Fruit fly (Drosophila melanogaster): Measurements from ENCODE around the gene CG32856.

The CG32856 gene

DNA sequence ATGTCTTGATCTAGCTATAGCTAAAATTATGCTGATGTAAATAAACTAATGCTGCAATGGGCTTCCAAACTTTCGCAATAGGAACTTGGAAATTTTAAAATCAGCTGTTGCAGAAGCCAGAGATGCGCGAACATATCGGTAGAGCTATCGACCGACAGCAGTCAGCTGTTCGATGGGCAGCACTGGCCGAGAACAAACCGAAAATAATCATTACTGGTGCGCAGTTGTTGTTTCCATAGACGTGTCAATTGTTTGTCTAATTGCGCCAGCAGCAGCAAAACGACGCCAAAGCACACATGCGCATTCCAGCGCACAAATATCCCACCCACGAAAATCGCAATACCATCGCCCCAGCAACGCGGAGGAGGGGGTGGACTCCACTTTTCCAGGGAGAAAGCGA, 30.2 kb downstream of the CG32856 start, which contains the start of gene Sap47 (continued):
- TF ChIP-seq CG6791 (GFP tag; IDR thresholded peaks at IDR 0.05; ENCODE audit: partially characterized antibody) (peak; percentile 76), Fer1 (GFP tag; optimal IDR thresholded peaks at IDR 0.05) (no peak), CG3163 (GFP tag; optimal IDR thresholded peaks at IDR 0.05) (no peak), unc-4 (GFP tag; IDR thresholded peaks at IDR 0.05; ENCODE audit: partially characterized antibody) (peak; percentile 84), Atf-2 (GFP tag; optimal IDR thresholded peaks at IDR 0.05) (no peak), lmd (GFP tag; IDR thresholded peaks at IDR 0.05) (no peak), stwl (tag; optimal IDR thresholded peaks at IDR 0.05) (peak; percentile 40), z (GFP tag; IDR thresholded peaks at IDR 0.05) (no peak), mirr (GFP tag; optimal IDR thresholded peaks at IDR 0.05) (peak; percentile 41), pfk (GFP tag; optimal IDR thresholded peaks at IDR 0.05) (no peak), CG16813 (GFP tag; IDR thresholded peaks at IDR 0.05; ENCODE audit: partially characterized antibody) (peak; percentile 76), Dll (GFP tag; IDR thresholded peaks at IDR 0.05; ENCODE audit: partially characterized antibody) (peak; percentile 84), CG12744 (GFP tag; optimal IDR thresholded peaks at IDR 0.05) (no peak), CG8290 (GFP tag; optimal IDR thresholded peaks at IDR 0.05) (no peak), CG8290 (tag; optimal IDR thresholded peaks at IDR 0.05) (peak in 1 of 2 experiments; percentile 67), MESR4 (GFP tag; optimal IDR thresholded peaks at IDR 0.05) (peak; percentile 66), Elba2 (GFP tag; optimal IDR thresholded peaks at IDR 0.05) (peak; percentile 67), knrl (GFP tag; IDR thresholded peaks at IDR 0.05; ENCODE audit: partially characterized antibody) (peak; percentile 77), dpn (GFP tag; optimal IDR thresholded peaks at IDR 0.05) (peak in 1 of 2 experiments; percentile 1), Vsx1 (GFP tag; optimal IDR thresholded peaks at IDR 0.05) (peak; percentile 12), CG6813 (GFP tag; optimal IDR thresholded peaks at IDR 0.05) (no peak), Bgb (GFP tag; IDR thresholded peaks at IDR 0.05; ENCODE audit: partially characterized antibody) (peak; percentile 91), fu2 (GFP tag; optimal IDR thresholded peaks at IDR 0.05) (no peak), CG12104 (GFP tag; optimal IDR thresholded peaks at IDR 0.05) (no peak), grn (GFP tag; optimal IDR thresholded peaks at IDR 0.05) (no peak), onecut (GFP tag; IDR thresholded peaks at IDR 0.05) (peak; percentile 80), CG18599 (GFP tag; optimal IDR thresholded peaks at IDR 0.05) (peak; percentile 34), chinmo (GFP tag; IDR thresholded peaks at IDR 0.05; ENCODE audit: partially characterized antibody) (peak; percentile 96), tap (tag; optimal IDR thresholded peaks at IDR 0.05) (no peak), CG11695 (GFP tag; IDR thresholded peaks at IDR 0.05) (peak; percentile 32; the same call in 1 of the 3 replicates), so (GFP tag; IDR thresholded peaks at IDR 0.05) (peak; percentile 18; the same call in 1 of the 3 replicates), Dek (tag; optimal IDR thresholded peaks at IDR 0.05) (no peak), lilli (GFP tag; optimal IDR thresholded peaks at IDR 0.05) (no peak), CG17829 (tag; optimal IDR thresholded peaks at IDR 0.05) (peak; percentile 21), CG12659 (GFP tag; optimal IDR thresholded peaks at IDR 0.05) (peak; percentile 49), zen2 (GFP tag; IDR thresholded peaks at IDR 0.05; ENCODE audit: partially characterized antibody) (peak; percentile 79), exex (tag; optimal IDR thresholded peaks at IDR 0.05) (peak; percentile 40), kay (GFP tag; optimal IDR thresholded peaks at IDR 0.05) (no peak), CG42726 (GFP tag; IDR thresholded peaks at IDR 0.05; ENCODE audit: partially characterized antibody) (peak; percentile 81), CG4707 (GFP tag; optimal IDR thresholded peaks at IDR 0.05) (no peak), ato (GFP tag; IDR thresholded peaks at IDR 0.05; ENCODE audit: partially characterized antibody) (peak; percentile 80), pum (GFP tag; optimal IDR thresholded peaks at IDR 0.05) (no peak), eyg (GFP tag; optimal IDR thresholded peaks at IDR 0.05) (no peak), CG10366 (GFP tag; IDR thresholded peaks at IDR 0.05) (no peak), pros (GFP tag; optimal IDR thresholded peaks at IDR 0.05) (no peak), CG12071 (GFP tag; optimal IDR thresholded peaks at IDR 0.05) (peak; percentile 25), Hr51 (GFP tag; optimal IDR thresholded peaks at IDR 0.05) (peak in 1 of 2 experiments; percentile 0), CG15479 (GFP tag; optimal IDR thresholded peaks at IDR 0.05) (peak; percentile 34), her (GFP tag; optimal IDR thresholded peaks at IDR 0.05) (no peak), H15 (GFP tag; IDR thresholded peaks at IDR 0.05) (no peak)

Measured in whole organism, embryonic.